Worm (Caenorhabditis elegans): ENCODE measurements around the gene eel-1.
A peak's percentile ranks its signal among the peaks of the same experiment; 100 is the strongest.

Gene eel-1

ce11 chrIV:3055848-3056247 is 5.9 kb upstream of the eel-1 start:
- TF ChIP-seq peb-1 (tag; optimal IDR thresholded peaks at IDR 0.05) (no peak), mdl-1 (tag; optimal IDR thresholded peaks at IDR 0.05) (no peak), ztf-1 (GFP tag; conservative IDR thresholded peaks at IDR 0.05) (no peak), sem-4 (tag; optimal IDR thresholded peaks at IDR 0.05) (no peak), nhr-25 (tag; optimal IDR thresholded peaks at IDR 0.05) (no peak), ZK546.5 (tag; optimal IDR thresholded peaks at IDR 0.05) (no peak)

- TF ChIP-seq unc-55 (GFP tag; optimal IDR thresholded peaks at IDR 0.05) (peak; percentile 43), C34F6.9 (tag; optimal IDR thresholded peaks at IDR 0.05) (peak; percentile 30), lin-11 (tag; optimal IDR thresholded peaks at IDR 0.05) (no peak), nhr-23 (tag; optimal IDR thresholded peaks at IDR 0.05) (no peak), lin-13 (GFP tag; optimal IDR thresholded peaks at IDR 0.05) (peak; percentile 28), lsy-2 (tag; optimal IDR thresholded peaks at IDR 0.05) (peak in 1 of 2 experiments; percentile 69), mdl-1 (tag; optimal IDR thresholded peaks at IDR 0.05) (no peak), ztf-1 (GFP tag; conservative IDR thresholded peaks at IDR 0.05) (no peak)
Measured at ce11 chrIV:3055320-3055719, 5.4 kb upstream of the eel-1 start.

- TF ChIP-seq ztf-11 (tag; optimal IDR thresholded peaks at IDR 0.05) (no peak), gmeb-1 (tag; optimal IDR thresholded peaks at IDR 0.05) (no peak), nhr-129 (tag; optimal IDR thresholded peaks at IDR 0.05) (no peak), mdl-1 (tag; optimal IDR thresholded peaks at IDR 0.05) (no peak), sma-9 (GFP tag; optimal IDR thresholded peaks at IDR 0.05) (no peak), sma-9 (tag; optimal IDR thresholded peaks at IDR 0.05) (no peak), lin-39 (tag; optimal IDR thresholded peaks at IDR 0.05) (no peak), alr-1 (tag; optimal IDR thresholded peaks at IDR 0.05) (no peak), R02D3.7 (tag; optimal IDR thresholded peaks at IDR 0.05) (no peak), skn-1 (tag; optimal IDR thresholded peaks at IDR 0.05) (no peak), sem-4 (tag; optimal IDR thresholded peaks at IDR 0.05) (no peak), unc-55 (GFP tag; optimal IDR thresholded peaks at IDR 0.05) (no peak), nhr-21 (tag; optimal IDR thresholded peaks at IDR 0.05) (no peak), lin-13 (GFP tag; optimal IDR thresholded peaks at IDR 0.05) (no peak), ceh-82 (tag; optimal IDR thresholded peaks at IDR 0.05) (no peak), nhr-12 (tag; optimal IDR thresholded peaks at IDR 0.05) (no peak), elt-3 (tag; optimal IDR thresholded peaks at IDR 0.05) (no peak)
Measured at ce11 chrIV:3053428-3053827, 3.5 kb upstream of the eel-1 start, which contains the start of gene ivph-3. Gene ivph-3 (plus strand): TSS chrIV:3053728.

- TF ChIP-seq ama-1 (optimal IDR thresholded peaks at IDR 0.05), result no peak
- no peak for TF ChIP-seq ceh-82 (tag; optimal IDR thresholded peaks at IDR 0.05)
- TF ChIP-seq unc-55 (GFP tag; optimal IDR thresholded peaks at IDR 0.05), result no peak
Measured at ce11 chrIV:3046889-3047288, 3.0 kb downstream of the eel-1 start.

- TF ChIP-seq nhr-6 (tag; optimal IDR thresholded peaks at IDR 0.05) (no peak), lin-13 (GFP tag; optimal IDR thresholded peaks at IDR 0.05) (no peak), nhr-10 (tag; optimal IDR thresholded peaks at IDR 0.05) (no peak), C34F6.9 (tag; optimal IDR thresholded peaks at IDR 0.05) (no peak), peb-1 (tag; optimal IDR thresholded peaks at IDR 0.05) (no peak), nhr-21 (tag; optimal IDR thresholded peaks at IDR 0.05) (no peak), nhr-237 (tag; optimal IDR thresholded peaks at IDR 0.05) (no peak), elt-1 (tag; optimal IDR thresholded peaks at IDR 0.05) (no peak), lsy-2 (tag; optimal IDR thresholded peaks at IDR 0.05) (no peak), fos-1 (tag; optimal IDR thresholded peaks at IDR 0.05) (no peak), F13H6.1 (tag; optimal IDR thresholded peaks at IDR 0.05) (no peak), mab-5 (tag; optimal IDR thresholded peaks at IDR 0.05) (no peak), blmp-1 (tag; optimal IDR thresholded peaks at IDR 0.05; ENCODE audit: insufficient read depth) (no peak), R02D3.7 (tag; optimal IDR thresholded peaks at IDR 0.05) (no peak), unc-39 (tag; optimal IDR thresholded peaks at IDR 0.05) (no peak), aly-2 (tag; optimal IDR thresholded peaks at IDR 0.05) (no peak), sem-4 (tag; optimal IDR thresholded peaks at IDR 0.05) (no peak), ama-1 (optimal IDR thresholded peaks at IDR 0.05) (no peak), sma-3 (GFP tag; optimal IDR thresholded peaks at IDR 0.05) (no peak)
Measured at ce11 chrIV:3046009-3046408, 3.9 kb downstream of the eel-1 start.

Data from whole organism, L2 larva.